Worm (Caenorhabditis elegans): Measurements from ENCODE around the gene fbxb-74.
A peak's percentile ranks its signal among the peaks of the same experiment; 100 is the strongest.

Gene fbxb-74

ce11 chrIV:4459342-4459741 is 20.3 kb upstream of the fbxb-74 start:
- TF ChIP-seq nhr-11 (tag; optimal IDR thresholded peaks at IDR 0.05) (no peak), crh-2 (tag; optimal IDR thresholded peaks at IDR 0.05) (no peak), F13H6.1 (tag; optimal IDR thresholded peaks at IDR 0.05) (no peak), elt-3 (tag; optimal IDR thresholded peaks at IDR 0.05) (no peak), C34F6.9 (tag; optimal IDR thresholded peaks at IDR 0.05) (no peak), nhr-10 (tag; optimal IDR thresholded peaks at IDR 0.05) (no peak), sma-3 (GFP tag; optimal IDR thresholded peaks at IDR 0.05) (no peak), ama-1 (optimal IDR thresholded peaks at IDR 0.05) (no peak), nhr-21 (tag; optimal IDR thresholded peaks at IDR 0.05) (no peak), dmd-4 (tag; optimal IDR thresholded peaks at IDR 0.05) (no peak), nhr-129 (tag; optimal IDR thresholded peaks at IDR 0.05) (no peak), ztf-11 (tag; optimal IDR thresholded peaks at IDR 0.05) (no peak), ZK546.5 (tag; optimal IDR thresholded peaks at IDR 0.05) (no peak)

ce11 chrIV:4456658-4457057 is 17.6 kb upstream of the fbxb-74 start:
- TF ChIP-seq nhr-23 (tag; optimal IDR thresholded peaks at IDR 0.05) (no peak), nhr-12 (tag; optimal IDR thresholded peaks at IDR 0.05) (no peak), ztf-1 (GFP tag; conservative IDR thresholded peaks at IDR 0.05) (no peak), unc-55 (GFP tag; optimal IDR thresholded peaks at IDR 0.05) (no peak), ama-1 (optimal IDR thresholded peaks at IDR 0.05) (no peak), nhr-10 (tag; optimal IDR thresholded peaks at IDR 0.05) (no peak)

ce11 chrIV:4454330-4455173 is 15.5 kb upstream of the fbxb-74 start, which contains the start of gene R08C7.11:
TSS of gene R08C7.11 (minus strand) at chrIV:4454937.
- no peak for TF ChIP-seq elt-1 (tag; optimal IDR thresholded peaks at IDR 0.05)
- TF ChIP-seq egl-27 (tag; optimal IDR thresholded peaks at IDR 0.05), result no peak
- no peak for TF ChIP-seq gmeb-1 (tag; optimal IDR thresholded peaks at IDR 0.05)
- TF ChIP-seq mab-5 (tag; optimal IDR thresholded peaks at IDR 0.05), result no peak
- no peak for TF ChIP-seq unc-62 (GFP tag; optimal IDR thresholded peaks at IDR 0.05)
- no peak for TF ChIP-seq nhr-77 (tag; optimal IDR thresholded peaks at IDR 0.05)
- TF ChIP-seq zag-1 (tag; optimal IDR thresholded peaks at IDR 0.05), result no peak
- peak in 1 of 2 experiments; percentile 26 for TF ChIP-seq lsy-2 (tag; optimal IDR thresholded peaks at IDR 0.05)
- no peak for TF ChIP-seq ztf-1 (GFP tag; conservative IDR thresholded peaks at IDR 0.05)
- no peak for TF ChIP-seq ama-1 (optimal IDR thresholded peaks at IDR 0.05)
- no peak for TF ChIP-seq unc-39 (tag; optimal IDR thresholded peaks at IDR 0.05)
- TF ChIP-seq lin-39 (tag; optimal IDR thresholded peaks at IDR 0.05), result no peak
- no peak for TF ChIP-seq mdl-1 (tag; optimal IDR thresholded peaks at IDR 0.05)
- peak; percentile 15 for TF ChIP-seq lin-13 (GFP tag; optimal IDR thresholded peaks at IDR 0.05)
- no peak for TF ChIP-seq C34F6.9 (tag; optimal IDR thresholded peaks at IDR 0.05)
- peak; percentile 34 for TF ChIP-seq ceh-16 (tag; optimal IDR thresholded peaks at IDR 0.05)
- no peak for TF ChIP-seq lin-11 (tag; optimal IDR thresholded peaks at IDR 0.05)
- TF ChIP-seq R02D3.7 (tag; optimal IDR thresholded peaks at IDR 0.05), result no peak
- TF ChIP-seq crh-2 (tag; optimal IDR thresholded peaks at IDR 0.05), result no peak
- no peak for TF ChIP-seq nhr-11 (tag; optimal IDR thresholded peaks at IDR 0.05)
- no peak for TF ChIP-seq nhr-6 (tag; optimal IDR thresholded peaks at IDR 0.05)
- no peak for TF ChIP-seq nhr-10 (tag; optimal IDR thresholded peaks at IDR 0.05)
- peak; percentile 29 for TF ChIP-seq sma-3 (GFP tag; optimal IDR thresholded peaks at IDR 0.05)
- peak; percentile 62 for TF ChIP-seq F13H6.1 (tag; optimal IDR thresholded peaks at IDR 0.05)
- TF ChIP-seq nhr-21 (tag; optimal IDR thresholded peaks at IDR 0.05), result no peak
- no peak for TF ChIP-seq snpc-4 (tag; optimal IDR thresholded peaks at IDR 0.05)
- no peak for TF ChIP-seq alr-1 (tag; optimal IDR thresholded peaks at IDR 0.05)
- peak; percentile 29 for TF ChIP-seq nhr-25 (tag; optimal IDR thresholded peaks at IDR 0.05)
- TF ChIP-seq sem-4 (tag; optimal IDR thresholded peaks at IDR 0.05), result no peak
- TF ChIP-seq ZK546.5 (tag; optimal IDR thresholded peaks at IDR 0.05), result no peak
- peak; percentile 38 for TF ChIP-seq blmp-1 (tag; optimal IDR thresholded peaks at IDR 0.05; ENCODE audit: insufficient read depth)
- TF ChIP-seq sma-9 (GFP tag; optimal IDR thresholded peaks at IDR 0.05), result no peak
- TF ChIP-seq sma-9 (tag; optimal IDR thresholded peaks at IDR 0.05), result no peak
- TF ChIP-seq nhr-129 (tag; optimal IDR thresholded peaks at IDR 0.05), result peak; percentile 53
- peak; percentile 29 for TF ChIP-seq peb-1 (tag; optimal IDR thresholded peaks at IDR 0.05)
- TF ChIP-seq Y55F3AM.14 (GFP tag; optimal IDR thresholded peaks at IDR 0.05), result no peak
- TF ChIP-seq fos-1 (tag; optimal IDR thresholded peaks at IDR 0.05), result no peak
- no peak for TF ChIP-seq dmd-4 (tag; optimal IDR thresholded peaks at IDR 0.05)
- no peak for TF ChIP-seq ztf-4 (tag; optimal IDR thresholded peaks at IDR 0.05)
- no peak for TF ChIP-seq mbf-1 (tag; optimal IDR thresholded peaks at IDR 0.05)
- no peak for TF ChIP-seq nhr-12 (tag; optimal IDR thresholded peaks at IDR 0.05)
- TF ChIP-seq nhr-23 (tag; optimal IDR thresholded peaks at IDR 0.05), result no peak
- no peak for TF ChIP-seq elt-3 (tag; optimal IDR thresholded peaks at IDR 0.05)
- no peak for TF ChIP-seq nhr-237 (tag; optimal IDR thresholded peaks at IDR 0.05)
- no peak for TF ChIP-seq skn-1 (tag; optimal IDR thresholded peaks at IDR 0.05)
- no peak for TF ChIP-seq ceh-82 (tag; optimal IDR thresholded peaks at IDR 0.05)

Measured in whole organism, L2 larva.